Worm (Caenorhabditis elegans) whole organism, L1 larva: ENCODE results near the gene str-244.

ENCODE experiments used
- ama-1 ChIP-seq: fragments of 150-350 bp; optimal IDR thresholded peaks from 2 replicates; lab custom pipeline; 2014
- ceh-63 ChIP-seq: fragments of 200-800 bp; sonication (Bioruptor generic); optimal IDR thresholded peaks from 2 replicates; lab custom pipeline; 2018; ENCODE audit warnings: mild to moderate bottlenecking, missing genetic modification characterization, missing compliant biosample characterization
- ceh-90 ChIP-seq: sonication (generic microtip); optimal IDR thresholded peaks from 2 replicates; lab custom pipeline; 2016; ENCODE audit warnings: missing genetic modification characterization, missing compliant biosample characterization
- jun-1 ChIP-seq: fragments of 150-350 bp; optimal IDR thresholded peaks from 2 replicates; lab custom pipeline; 2014; ENCODE audit warnings: missing biosample characterization, missing genetic modification reagents, missing genetic modification characterization
- nhr-237 ChIP-seq: fragments of 150-350 bp; optimal IDR thresholded peaks from 2 replicates; lab custom pipeline; 2014; ENCODE audit warnings: missing biosample characterization, missing genetic modification characterization
- unc-62 ChIP-seq: fragments of 150-350 bp; optimal IDR thresholded peaks from 2 replicates; lab custom pipeline; 2014; ENCODE audit warnings: missing biosample characterization, missing genetic modification reagents, missing genetic modification characterization
- ztf-4 ChIP-seq: fragments of 150-350 bp; optimal IDR thresholded peaks from 2 replicates; lab custom pipeline; 2014; ENCODE audit warnings: missing biosample characterization, missing genetic modification characterization

DNA sequence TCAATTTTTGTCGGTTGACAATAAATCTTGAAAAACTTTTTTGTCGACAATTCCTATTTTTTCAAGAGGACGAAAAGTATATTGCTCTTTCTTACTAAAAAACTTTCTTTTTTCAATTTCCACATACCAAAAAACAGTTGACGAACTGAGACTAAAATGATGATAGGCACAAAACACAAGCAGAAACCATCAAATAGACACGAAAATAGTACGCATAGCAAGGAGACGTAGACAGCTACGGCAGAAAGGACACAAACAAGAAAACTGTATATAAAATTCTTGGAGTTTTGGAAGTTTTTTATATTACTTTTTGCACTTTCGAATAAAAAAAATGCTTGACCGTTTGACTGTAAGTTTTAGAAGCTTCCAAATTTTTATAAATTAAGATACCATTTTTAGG is 44.7 kb downstream of the str-244 start, which contains the start of gene K12D9.1:
- TF ChIP-seq unc-62 (no peak), ceh-90 (no peak), ztf-4 (tag; lab: Kevin White, UChicago) (no peak), ama-1 (lab: Kevin White, UChicago) (no peak), jun-1 (tag; lab: Kevin White, UChicago) (no peak), nhr-237 (tag; lab: Kevin White, UChicago) (no peak), ceh-63 (GFP tag; lab: Kevin White, UChicago) (no peak)
